Fruit fly (Drosophila melanogaster): Measurements from ENCODE around the gene CG34149.

Gene CG34149

DNA sequence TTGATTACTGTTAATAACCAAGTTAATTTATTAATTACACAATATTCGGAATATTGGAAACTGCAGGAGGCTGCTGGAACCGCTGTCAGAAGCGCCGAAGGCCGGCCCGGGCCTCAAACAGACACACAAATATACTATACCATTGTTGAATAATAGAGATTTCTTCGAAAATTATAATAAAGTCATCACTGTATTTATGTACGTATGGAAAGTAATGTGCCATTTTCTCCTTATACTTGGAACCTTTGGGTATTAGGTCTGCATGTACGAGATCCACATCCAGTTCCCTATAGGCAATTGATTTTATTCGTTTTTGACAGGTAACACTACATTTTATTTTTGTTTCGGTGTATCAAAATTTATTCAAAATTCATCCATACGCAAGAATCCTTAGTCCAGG lies 7.4 kb upstream of the CG34149 start, which contains the start of gene CG7069:
CG7069 (plus strand) TSS at position 301 of the 400 bp plus-strand sequence.
- no peak for TF ChIP-seq Hr96 (GFP tag; optimal IDR thresholded peaks at IDR 0.05)
- TF ChIP-seq CG7045 (GFP tag; optimal IDR thresholded peaks at IDR 0.05) = no peak
- TF ChIP-seq CG33017 (tag; optimal IDR thresholded peaks at IDR 0.05) = no peak
- no peak for TF ChIP-seq kay (GFP tag; ENCODE audit: borderline replicate concordance)
- no peak for TF ChIP-seq CG11617 (GFP tag; optimal IDR thresholded peaks at IDR 0.05)
- TF ChIP-seq CG12768 (GFP tag; optimal IDR thresholded peaks at IDR 0.05) = no peak
- TF ChIP-seq Crg-1 (GFP tag; optimal IDR thresholded peaks at IDR 0.05) = no peak
- TF ChIP-seq pad (GFP tag; optimal IDR thresholded peaks at IDR 0.05) = no peak
- no peak for TF ChIP-seq Clk (GFP tag; optimal IDR thresholded peaks at IDR 0.05)
- no peak for TF ChIP-seq CG1620 (GFP tag; optimal IDR thresholded peaks at IDR 0.05)
- TF ChIP-seq bab1 (GFP tag; optimal IDR thresholded peaks at IDR 0.05) = no peak
- no peak for TF ChIP-seq toe (GFP tag; optimal IDR thresholded peaks at IDR 0.05)
- TF ChIP-seq CG7101 (tag; optimal IDR thresholded peaks at IDR 0.05) = no peak
- TF ChIP-seq CG5204 (GFP tag; optimal IDR thresholded peaks at IDR 0.05) = no peak
- TF ChIP-seq Mnt (GFP tag; optimal IDR thresholded peaks at IDR 0.05) = no peak
- no peak for TF ChIP-seq ovo (GFP tag; optimal IDR thresholded peaks at IDR 0.05)
- TF ChIP-seq cic (GFP tag; optimal IDR thresholded peaks at IDR 0.05) = no peak
- no peak for TF ChIP-seq tj (GFP tag; optimal IDR thresholded peaks at IDR 0.05)
- TF ChIP-seq cnc (optimal IDR thresholded peaks at IDR 0.05) = no peak
- TF ChIP-seq CG14711 (tag; optimal IDR thresholded peaks at IDR 0.05) = no peak

DNA sequence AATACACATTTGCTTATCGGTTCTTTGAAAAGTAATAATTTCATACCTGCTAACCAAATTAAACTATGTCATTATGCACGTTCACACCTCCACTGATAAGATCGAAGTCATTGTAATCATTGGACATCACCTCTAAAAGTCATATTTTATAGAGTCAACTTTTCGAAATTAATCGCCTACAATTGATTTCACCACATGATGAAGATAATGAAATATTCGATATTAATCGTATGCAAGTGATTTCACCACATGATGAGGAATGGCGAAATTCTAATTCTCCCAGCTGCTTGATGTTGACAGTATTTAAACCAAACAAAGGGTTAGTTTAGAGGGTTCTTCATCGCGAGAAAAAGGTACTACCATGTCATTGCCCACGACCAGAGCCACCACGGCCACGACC lies 4.3 kb upstream of the CG34149 start, which contains the start of gene CG18596:
CG18596 (plus strand) TSS at position 250 of the 400 bp plus-strand sequence.
- no peak for TF ChIP-seq CG5204 (GFP tag; optimal IDR thresholded peaks at IDR 0.05)
- TF ChIP-seq tj (GFP tag; optimal IDR thresholded peaks at IDR 0.05) = no peak
- no peak for TF ChIP-seq CG11617 (GFP tag; optimal IDR thresholded peaks at IDR 0.05)
- no peak for TF ChIP-seq Mnt (GFP tag; optimal IDR thresholded peaks at IDR 0.05)
- TF ChIP-seq Clk (GFP tag; optimal IDR thresholded peaks at IDR 0.05) = no peak
- no peak for TF ChIP-seq pad (GFP tag; optimal IDR thresholded peaks at IDR 0.05)
- TF ChIP-seq CG7101 (tag; optimal IDR thresholded peaks at IDR 0.05) = no peak
- no peak for TF ChIP-seq kay (GFP tag; ENCODE audit: borderline replicate concordance)
- TF ChIP-seq Hr96 (GFP tag; optimal IDR thresholded peaks at IDR 0.05) = no peak
- TF ChIP-seq toe (GFP tag; optimal IDR thresholded peaks at IDR 0.05) = no peak
- no peak for TF ChIP-seq cnc (optimal IDR thresholded peaks at IDR 0.05)
- TF ChIP-seq cic (GFP tag; optimal IDR thresholded peaks at IDR 0.05) = no peak
- TF ChIP-seq CG12768 (GFP tag; optimal IDR thresholded peaks at IDR 0.05) = no peak
- no peak for TF ChIP-seq bab1 (GFP tag; optimal IDR thresholded peaks at IDR 0.05)
- TF ChIP-seq ovo (GFP tag; optimal IDR thresholded peaks at IDR 0.05) = no peak
- no peak for TF ChIP-seq CG33017 (tag; optimal IDR thresholded peaks at IDR 0.05)
- TF ChIP-seq CG14711 (tag; optimal IDR thresholded peaks at IDR 0.05) = no peak
- no peak for TF ChIP-seq Crg-1 (GFP tag; optimal IDR thresholded peaks at IDR 0.05)
- no peak for TF ChIP-seq CG7045 (GFP tag; optimal IDR thresholded peaks at IDR 0.05)
- TF ChIP-seq CG1620 (GFP tag; optimal IDR thresholded peaks at IDR 0.05) = no peak

DNA sequence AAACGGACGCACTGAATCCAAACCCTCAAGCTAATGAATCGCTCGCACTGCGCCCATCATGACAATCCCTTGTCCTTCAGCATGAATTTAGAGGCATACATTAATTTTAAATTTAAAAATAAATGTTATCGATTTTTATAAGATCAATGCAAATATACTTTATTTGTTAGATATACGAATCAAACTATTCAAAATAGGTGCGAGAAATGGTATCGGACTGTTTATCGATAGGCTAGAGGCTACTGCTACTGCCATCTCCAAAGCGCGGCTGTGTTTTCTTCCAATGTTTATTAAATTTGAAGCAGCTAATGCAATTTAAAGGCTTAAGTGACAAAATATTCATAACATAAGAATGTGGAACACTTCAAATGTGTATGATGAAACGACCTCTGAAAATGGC lies 1.1 kb downstream of the CG34149 start, which contains the start of gene CG43342:
CG43342 (plus strand) TSS at position 264 of the 400 bp plus-strand sequence.
- TF ChIP-seq cic (GFP tag; optimal IDR thresholded peaks at IDR 0.05) (no peak), CG7101 (tag; optimal IDR thresholded peaks at IDR 0.05) (peak; percentile 67), CG5204 (GFP tag; optimal IDR thresholded peaks at IDR 0.05) (no peak)

DNA sequence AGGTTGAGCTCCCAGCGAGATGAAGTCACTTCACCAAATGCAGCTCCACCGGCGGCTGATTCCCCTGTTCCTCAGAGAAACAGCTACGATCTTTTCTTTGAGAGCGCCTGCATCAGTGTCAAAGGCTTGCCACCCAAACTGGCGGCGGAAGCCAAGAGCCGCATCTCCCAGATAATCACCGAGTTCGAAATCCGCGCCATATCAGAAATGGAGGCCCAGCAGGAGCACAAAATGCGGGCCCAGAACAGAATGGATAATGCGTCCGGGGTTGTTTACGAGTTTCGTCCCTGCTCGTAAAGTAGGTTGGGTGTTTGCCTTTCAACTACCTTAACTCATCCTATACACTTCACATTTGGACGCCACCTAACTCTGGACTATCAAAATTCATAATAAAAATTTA lies 1.8 kb downstream of the CG34149 start, which contains the start of gene Gpdh3:
Gpdh3 (plus strand) TSS at position 301 of the 400 bp plus-strand sequence.
- TF ChIP-seq CG12768 (GFP tag; optimal IDR thresholded peaks at IDR 0.05) (no peak), pad (GFP tag; optimal IDR thresholded peaks at IDR 0.05) (no peak), cic (GFP tag; optimal IDR thresholded peaks at IDR 0.05) (no peak), Crg-1 (GFP tag; optimal IDR thresholded peaks at IDR 0.05) (no peak), CG7101 (tag; optimal IDR thresholded peaks at IDR 0.05) (no peak), CG7045 (GFP tag; optimal IDR thresholded peaks at IDR 0.05) (no peak), CG11617 (GFP tag; optimal IDR thresholded peaks at IDR 0.05) (no peak)

DNA sequence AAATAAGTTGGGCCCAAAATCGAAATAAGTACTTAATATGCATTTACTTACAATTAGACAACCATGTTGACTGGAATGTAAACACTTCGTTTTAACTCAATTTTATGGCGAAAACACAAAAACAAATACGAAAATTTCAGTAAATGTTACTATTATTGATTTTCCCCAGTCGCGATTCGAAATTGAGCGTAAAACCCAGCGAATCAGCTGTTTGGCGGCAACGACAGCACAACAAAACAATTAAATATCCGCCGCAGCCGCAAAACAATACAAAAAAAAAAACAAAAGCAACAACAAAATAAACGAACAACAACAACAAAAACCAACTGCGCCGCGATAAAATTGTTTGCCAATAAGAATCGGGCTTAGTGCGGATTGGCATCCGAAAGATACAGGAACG lies 9.7 kb downstream of the CG34149 start, which contains the start of the genes CAH8 and CG7059:
CAH8 (minus strand) TSS at position 101 of the 400 bp plus-strand sequence.
CG7059 (plus strand) TSS at position 167 of the 400 bp plus-strand sequence.
- no peak for TF ChIP-seq CG11617 (GFP tag; optimal IDR thresholded peaks at IDR 0.05)
- no peak for TF ChIP-seq CG7045 (GFP tag; optimal IDR thresholded peaks at IDR 0.05)
- no peak for TF ChIP-seq toe (GFP tag; optimal IDR thresholded peaks at IDR 0.05)
- no peak for TF ChIP-seq Mnt (GFP tag; optimal IDR thresholded peaks at IDR 0.05)
- TF ChIP-seq kay (GFP tag; ENCODE audit: borderline replicate concordance) = no peak
- no peak for TF ChIP-seq CG5204 (GFP tag; optimal IDR thresholded peaks at IDR 0.05)
- TF ChIP-seq CG14711 (tag; optimal IDR thresholded peaks at IDR 0.05) = no peak
- no peak for TF ChIP-seq pad (GFP tag; optimal IDR thresholded peaks at IDR 0.05)
- no peak for TF ChIP-seq tj (GFP tag; optimal IDR thresholded peaks at IDR 0.05)
- TF ChIP-seq Hr96 (GFP tag; optimal IDR thresholded peaks at IDR 0.05) = no peak
- no peak for TF ChIP-seq CG33017 (tag; optimal IDR thresholded peaks at IDR 0.05)
- TF ChIP-seq bab1 (GFP tag; optimal IDR thresholded peaks at IDR 0.05) = no peak

DNA sequence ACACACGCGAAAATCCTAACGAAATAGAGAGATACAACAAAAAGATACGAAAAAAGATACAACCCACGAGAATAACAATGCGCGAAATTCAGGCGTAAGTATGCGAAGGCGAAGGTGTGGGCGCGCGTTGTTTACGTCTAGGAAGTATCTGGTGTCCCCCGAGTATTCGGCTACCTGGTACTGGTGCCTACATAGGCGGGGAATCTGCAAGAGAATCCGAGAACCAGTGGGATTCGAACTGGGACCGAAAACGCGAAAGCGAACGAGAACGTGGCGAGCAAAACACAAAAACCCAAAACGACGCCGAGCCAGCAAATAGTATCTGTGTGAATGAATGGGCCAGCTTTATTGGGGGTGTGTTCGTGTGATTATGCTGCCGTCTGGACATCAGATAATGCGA lies 10.2 kb downstream of the CG34149 start:
- TF ChIP-seq CG11617 (GFP tag; optimal IDR thresholded peaks at IDR 0.05) (no peak), tj (GFP tag; optimal IDR thresholded peaks at IDR 0.05) (peak; percentile 53), CG33017 (tag; optimal IDR thresholded peaks at IDR 0.05) (no peak), CG14711 (tag; optimal IDR thresholded peaks at IDR 0.05) (no peak)

DNA sequence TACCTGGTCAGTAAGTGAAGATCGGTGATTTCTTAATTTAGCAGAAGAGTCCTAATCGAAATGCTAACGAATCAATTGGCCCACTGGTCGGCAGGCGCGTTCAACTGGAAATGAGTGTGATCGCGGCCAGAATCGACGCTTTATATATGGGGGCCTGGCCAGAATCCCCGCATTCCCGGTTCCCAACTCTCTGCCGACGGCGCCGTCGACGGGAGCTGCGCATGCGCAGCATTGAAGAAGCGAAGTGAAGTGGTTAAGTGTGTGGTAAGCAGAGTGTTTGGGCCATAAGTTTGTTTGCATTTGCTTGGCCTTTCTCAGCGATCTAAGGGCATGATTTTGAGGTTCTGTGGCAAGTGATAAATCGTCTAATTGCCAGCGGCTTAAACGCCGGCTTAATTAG lies 14.1 kb downstream of the CG34149 start, which contains the start of gene CG13857:
CG13857 (minus strand) TSS at position 101 of the 400 bp plus-strand sequence.
- no peak for TF ChIP-seq CG14711 (tag; optimal IDR thresholded peaks at IDR 0.05)

Data from whole organism, adult.